Worm (Caenorhabditis elegans) whole organism, L1 larva: Measurements from ENCODE around the gene nhr-258.

Source experiments
- C04F5.9 ChIP-seq: sonication (generic microtip); optimal IDR thresholded peaks from 2 replicates; lab custom pipeline; 2016; ENCODE audit warnings: missing genetic modification characterization, missing compliant biosample characterization
- C16A3.4 ChIP-seq: fragments of 150-350 bp; optimal IDR thresholded peaks from 2 replicates; lab custom pipeline; 2014; ENCODE audit warnings: missing biosample characterization, missing genetic modification characterization
- C34B4.2 ChIP-seq: sonication (generic microtip); optimal IDR thresholded peaks from 2 replicates; lab custom pipeline; 2017; ENCODE audit warnings: mild to moderate bottlenecking, missing genetic modification characterization, missing compliant biosample characterization
- F16B12.6 ChIP-seq: fragments of 150-350 bp; optimal IDR thresholded peaks from 2 replicates; lab custom pipeline; 2014; ENCODE audit warnings: missing biosample characterization, missing genetic modification characterization
- Y116A8C.19 ChIP-seq: sonication (generic microtip); optimal IDR thresholded peaks from 2 replicates; lab custom pipeline; 2016; ENCODE audit warnings: missing compliant biosample characterization, missing genetic modification characterization, borderline replicate concordance
- alr-1 ChIP-seq: fragments of 200-800 bp; sonication (Bioruptor generic); optimal IDR thresholded peaks from 2 replicates; lab custom pipeline; 2018; ENCODE audit warnings: borderline replicate concordance, mild to moderate bottlenecking, missing genetic modification characterization, missing compliant biosample characterization
- aly-2 ChIP-seq: fragments of 150-350 bp; optimal IDR thresholded peaks from 2 replicates; lab custom pipeline; 2014; ENCODE audit warnings: missing biosample characterization, missing genetic modification characterization
- ama-1 ChIP-seq: fragments of 150-350 bp; optimal IDR thresholded peaks from 2 replicates; lab custom pipeline; 2014
- ceh-63 ChIP-seq: fragments of 200-800 bp; sonication (Bioruptor generic); optimal IDR thresholded peaks from 2 replicates; lab custom pipeline; 2018; ENCODE audit warnings: mild to moderate bottlenecking, missing genetic modification characterization, missing compliant biosample characterization
- ceh-88 ChIP-seq: fragments of 200-800 bp; sonication (Bioruptor generic); IDR thresholded peaks from 2 replicates; pipeline ENCODE4 v1.3.6; 2022; ENCODE audit warnings: missing genetic modification characterization, missing compliant biosample characterization
- ceh-90 ChIP-seq: sonication (generic microtip); optimal IDR thresholded peaks from 2 replicates; lab custom pipeline; 2016; ENCODE audit warnings: missing genetic modification characterization, missing compliant biosample characterization
- dsc-1 ChIP-seq: sonication (generic microtip); optimal IDR thresholded peaks from 2 replicates; lab custom pipeline; 2016; ENCODE audit warnings: mild to moderate bottlenecking, missing genetic modification characterization, missing compliant biosample characterization
- egl-13 ChIP-seq: sonication (generic microtip); optimal IDR thresholded peaks from 2 replicates; lab custom pipeline; 2016; ENCODE audit warnings: missing genotype, missing genetic modification reagents, missing genetic modification characterization, missing compliant biosample characterization
- elt-3 ChIP-seq, 6 experiments: fragments of 150-350 bp in 1 of 6; sonication (generic microtip); optimal IDR thresholded peaks; 2 replicates each; lab custom pipeline; 2017 to 2018; ENCODE audit warnings: missing biosample characterization in 6 of 6, missing genetic modification characterization in 6 of 6, inconsistent platforms in 1 of 6
- ets-5 ChIP-seq: fragments of 200-800 bp; sonication (Bioruptor generic); IDR thresholded peaks from 2 replicates; pipeline ENCODE4 v1.3.6; 2022; ENCODE audit warnings: missing genetic modification characterization, missing compliant biosample characterization
- fkh-10 ChIP-seq: sonication (generic microtip); optimal IDR thresholded peaks from 2 replicates; lab custom pipeline; 2017; ENCODE audit warnings: missing biosample characterization, missing genetic modification reagents, missing genetic modification characterization
- fkh-8 ChIP-seq: sonication (generic microtip); optimal IDR thresholded peaks from 2 replicates; lab custom pipeline; 2016; ENCODE audit warnings: mild to moderate bottlenecking, missing genetic modification characterization, missing compliant biosample characterization
- hlh-17 ChIP-seq: fragments of 200-800 bp; sonication (Bioruptor generic); optimal IDR thresholded peaks from 2 replicates; lab custom pipeline; 2018; ENCODE audit warnings: missing genetic modification characterization, mild to moderate bottlenecking, missing compliant biosample characterization, moderate library complexity, borderline replicate concordance
- hlh-4 ChIP-seq: sonication (generic microtip); optimal IDR thresholded peaks from 2 replicates; lab custom pipeline; 2016; ENCODE audit warnings: mild to moderate bottlenecking, missing genetic modification characterization, missing compliant biosample characterization
- irx-1 ChIP-seq: sonication (generic microtip); optimal IDR thresholded peaks from 2 replicates; lab custom pipeline; 2016; ENCODE audit warnings: missing genetic modification characterization, missing compliant biosample characterization
- isw-1 ChIP-seq: fragments of 200-800 bp; sonication (Bioruptor generic); IDR thresholded peaks from 2 replicates; pipeline ENCODE4 v1.3.6; 2022; ENCODE audit warnings: missing genetic modification characterization, missing compliant biosample characterization
- lin-13 ChIP-seq: fragments of 150-350 bp; optimal IDR thresholded peaks from 2 replicates; lab custom pipeline; 2014; ENCODE audit warnings: missing biosample characterization, missing genetic modification reagents, missing genetic modification characterization
- lin-14 ChIP-seq: fragments of 200-800 bp; sonication (Bioruptor generic); optimal IDR thresholded peaks from 2 replicates; lab custom pipeline; 2018; ENCODE audit warnings: mild to moderate bottlenecking, missing genetic modification characterization, moderate library complexity, missing compliant biosample characterization
- lin-35 ChIP-seq, 2 experiments: fragments of 150-350 bp; optimal IDR thresholded peaks; 2 replicates each; lab custom pipeline; 2014; ENCODE audit warnings: missing biosample characterization in 2 of 2, missing genetic modification characterization in 2 of 2, missing genetic modification reagents in 2 of 2
- lsy-2 ChIP-seq, 2 experiments: fragments of 150-350 bp; optimal IDR thresholded peaks; 2 replicates each; lab custom pipeline; 2014; ENCODE audit warnings: missing biosample characterization in 2 of 2, missing genetic modification characterization in 2 of 2
- mef-2 ChIP-seq: fragments of 150-350 bp; optimal IDR thresholded peaks from 2 replicates; lab custom pipeline; 2014; ENCODE audit warnings: missing biosample characterization, missing genetic modification characterization
- mep-1 ChIP-seq: fragments of 150-350 bp; optimal IDR thresholded peaks from 2 replicates; lab custom pipeline; 2014; ENCODE audit warnings: missing biosample characterization, missing genetic modification characterization
- nhr-11 ChIP-seq: fragments of 150-350 bp; optimal IDR thresholded peaks from 2 replicates; lab custom pipeline; 2014; ENCODE audit warnings: missing biosample characterization, missing genetic modification characterization
- nhr-12 ChIP-seq: sonication (generic microtip); optimal IDR thresholded peaks from 2 replicates; lab custom pipeline; 2017; ENCODE audit warnings: missing biosample characterization, missing genetic modification characterization
- nhr-19 ChIP-seq: fragments of 200-800 bp; sonication (Bioruptor generic); conservative IDR thresholded peaks from 2 replicates; pipeline ENCODE4 v1.3.6; 2022; ENCODE audit warnings: missing genetic modification characterization, missing compliant biosample characterization
- nhr-20 ChIP-seq: sonication (generic microtip); optimal IDR thresholded peaks from 2 replicates; lab custom pipeline; 2016; ENCODE audit warnings: mild to moderate bottlenecking, missing genetic modification characterization, missing compliant biosample characterization
- nhr-47 ChIP-seq: sonication (generic microtip); optimal IDR thresholded peaks from 2 replicates; lab custom pipeline; 2016; ENCODE audit warnings: mild to moderate bottlenecking, missing genetic modification characterization, moderate library complexity, missing compliant biosample characterization
- nhr-71 ChIP-seq: sonication (generic microtip); optimal IDR thresholded peaks from 2 replicates; lab custom pipeline; 2016; ENCODE audit warnings: mild to moderate bottlenecking, missing genetic modification characterization, moderate library complexity, missing compliant biosample characterization
- nhr-84 ChIP-seq: sonication (generic microtip); optimal IDR thresholded peaks from 2 replicates; lab custom pipeline; 2017; ENCODE audit warnings: missing biosample characterization, missing genetic modification characterization
- nhr-90 ChIP-seq: sonication (generic microtip); optimal IDR thresholded peaks from 2 replicates; lab custom pipeline; 2016; ENCODE audit warnings: mild to moderate bottlenecking, missing genetic modification characterization, missing compliant biosample characterization; ENCODE audit not compliant: poor library complexity
- pax-3 ChIP-seq: fragments of 200-800 bp; sonication (Bioruptor generic); optimal IDR thresholded peaks from 2 replicates; lab custom pipeline; 2018; ENCODE audit warnings: mild to moderate bottlenecking, missing genetic modification characterization, moderate library complexity, missing compliant biosample characterization
- pqm-1 ChIP-seq: sonication (generic microtip); optimal IDR thresholded peaks from 3 replicates; lab custom pipeline; 2017; ENCODE audit warnings: missing biosample characterization, missing genetic modification characterization
- rnt-1 ChIP-seq: sonication (generic microtip); optimal IDR thresholded peaks from 2 replicates; lab custom pipeline; 2016; ENCODE audit warnings: mild to moderate bottlenecking, missing genetic modification characterization, moderate library complexity, missing compliant biosample characterization
- snpc-4 ChIP-seq: fragments of 150-350 bp; optimal IDR thresholded peaks from 2 replicates; lab custom pipeline; 2014; ENCODE audit warnings: missing biosample characterization, missing genetic modification characterization
- snu-23 ChIP-seq: sonication (generic microtip); optimal IDR thresholded peaks from 2 replicates; lab custom pipeline; 2016; ENCODE audit warnings: missing genetic modification characterization, missing compliant biosample characterization
- sup-37 ChIP-seq: fragments of 200-800 bp; sonication (Bioruptor generic); optimal IDR thresholded peaks from 2 replicates; lab custom pipeline; 2018; ENCODE audit warnings: mild to moderate bottlenecking, missing genetic modification characterization, missing compliant biosample characterization
- swsn-7 ChIP-seq: sonication (generic microtip); optimal IDR thresholded peaks from 2 replicates; lab custom pipeline; 2016; ENCODE audit warnings: missing genetic modification characterization, missing compliant biosample characterization
- tlp-1 ChIP-seq: fragments of 150-350 bp; optimal IDR thresholded peaks from 2 replicates; lab custom pipeline; 2014; ENCODE audit warnings: missing biosample characterization, missing genetic modification characterization
- unc-130 ChIP-seq: fragments of 150-350 bp; optimal IDR thresholded peaks from 2 replicates; lab custom pipeline; 2017; ENCODE audit warnings: missing biosample characterization, missing genetic modification characterization, inconsistent platforms
- unc-30 ChIP-seq: sonication (generic microtip); optimal IDR thresholded peaks from 2 replicates; lab custom pipeline; 2017; ENCODE audit warnings: missing biosample characterization, missing genetic modification characterization
- unc-98 ChIP-seq: fragments of 200-800 bp; sonication (Bioruptor generic); IDR thresholded peaks from 2 replicates; pipeline ENCODE4 v1.3.6; 2022; ENCODE audit warnings: missing genetic modification characterization, missing compliant biosample characterization
- vab-15 ChIP-seq: sonication (generic microtip); optimal IDR thresholded peaks from 2 replicates; lab custom pipeline; 2017; ENCODE audit warnings: missing genotype, mild to moderate bottlenecking, missing genetic modification characterization, missing compliant biosample characterization
- xbp-1 ChIP-seq: sonication (generic microtip); optimal IDR thresholded peaks from 2 replicates; lab custom pipeline; 2016; ENCODE audit warnings: missing genetic modification characterization, missing compliant biosample characterization
- zip-4 ChIP-seq: fragments of 200-800 bp; sonication (Bioruptor generic); optimal IDR thresholded peaks from 2 replicates; lab custom pipeline; 2018; ENCODE audit warnings: mild to moderate bottlenecking, missing genetic modification characterization, moderate library complexity, missing compliant biosample characterization
- ztf-11 ChIP-seq, 2 experiments: sonication (generic microtip); optimal IDR thresholded peaks; 2 replicates each; lab custom pipeline; 2016 to 2017; ENCODE audit warnings: missing genetic modification characterization in 2 of 2, missing biosample characterization in 1 of 2, missing compliant biosample characterization in 1 of 2

The nhr-258 gene

ce11 chrIV:8026361-8026760 is 18.4 kb upstream of the nhr-258 start (continued):
- TF ChIP-seq aly-2 (tag; lab: Kevin White, UChicago) (no peak), isw-1 (GFP tag; lab: Robert Waterston, UW) (no peak), ceh-90 (tag; lab: Kevin White, UChicago) (no peak), dsc-1 (tag; lab: Kevin White, UChicago) (no peak), irx-1 (tag; lab: Kevin White, UChicago) (no peak), nhr-20 (peak; percentile 42), nhr-11 (no peak), mep-1 (tag; lab: Kevin White, UChicago) (no peak), nhr-19 (GFP tag; lab: Robert Waterston, UW) (no peak), swsn-7 (tag; lab: Kevin White, UChicago) (no peak), ztf-11 (tag; optimal IDR thresholded peaks at IDR 0.05; lab: Kevin White, UChicago) (no peak), C16A3.4 (no peak), egl-13 (tag; lab: Kevin White, UChicago) (no peak), C34B4.2 (tag; lab: Kevin White, UChicago) (no peak), ceh-63 (GFP tag; lab: Kevin White, UChicago) (no peak), C04F5.9 (no peak), F16B12.6 (tag; lab: Kevin White, UChicago) (no peak), nhr-71 (tag; lab: Kevin White, UChicago) (peak; percentile 63), sup-37 (no peak), vab-15 (no peak), elt-3 (tag; optimal IDR thresholded peaks at IDR 0.05; lab: Kevin White, UChicago) (peak in 4 of 6 experiments; percentile 64 to 85 (median 78)), rnt-1 (tag; lab: Kevin White, UChicago) (no peak), tlp-1 (tag; lab: Kevin White, UChicago) (no peak), unc-98 (GFP tag; lab: Robert Waterston, UW) (no peak), unc-130 (tag; lab: Kevin White, UChicago) (no peak), mef-2 (tag; lab: Kevin White, UChicago) (no peak), lin-14 (peak; percentile 57), hlh-4 (tag; lab: Kevin White, UChicago) (no peak), fkh-10 (no peak), alr-1 (tag; lab: Kevin White, UChicago) (no peak), ets-5 (GFP tag; lab: Robert Waterston, UW) (no peak), snu-23 (no peak), ama-1 (lab: Kevin White, UChicago) (no peak), xbp-1 (tag; lab: Kevin White, UChicago) (no peak), zip-4 (GFP tag; lab: Kevin White, UChicago) (no peak), lin-35 (GFP tag; optimal IDR thresholded peaks at IDR 0.05; lab: Kevin White, UChicago) (peak in 1 of 2 experiments; percentile 35), pax-3 (tag; lab: Kevin White, UChicago) (no peak), nhr-90 (peak; percentile 35)

- TF ChIP-seq ceh-88 (no peak), hlh-17 (GFP tag; lab: Kevin White, UChicago) (no peak), nhr-90 (no peak), dsc-1 (tag; lab: Kevin White, UChicago) (no peak), pqm-1 (no peak), lin-13 (no peak), rnt-1 (tag; lab: Kevin White, UChicago) (no peak), C16A3.4 (no peak), nhr-12 (no peak), vab-15 (no peak), nhr-84 (tag; lab: Kevin White, UChicago) (no peak), swsn-7 (tag; lab: Kevin White, UChicago) (no peak), fkh-8 (tag; lab: Kevin White, UChicago) (no peak), nhr-71 (tag; lab: Kevin White, UChicago) (peak; percentile 35), unc-30 (tag; lab: Kevin White, UChicago) (no peak), ztf-11 (tag; optimal IDR thresholded peaks at IDR 0.05; lab: Kevin White, UChicago) (no peak), snu-23 (no peak), unc-98 (GFP tag; lab: Robert Waterston, UW) (no peak), snpc-4 (tag; lab: Kevin White, UChicago) (no peak), lsy-2 (tag; optimal IDR thresholded peaks at IDR 0.05; lab: Kevin White, UChicago) (no peak), elt-3 (tag; optimal IDR thresholded peaks at IDR 0.05; lab: Kevin White, UChicago) (peak in 3 of 6 experiments; percentile 37 to 56 (median 44)), aly-2 (tag; lab: Kevin White, UChicago) (no peak), nhr-19 (GFP tag; lab: Robert Waterston, UW) (0 out of 2 replicates have a peak, but pooled peaks have one; percentile 9), ets-5 (GFP tag; lab: Robert Waterston, UW) (no peak), Y116A8C.19 (no peak), nhr-47 (no peak)
These were observed 17.4 kb upstream of the nhr-258 start for ce11 chrIV:8027293-8027866.
